Worm (Caenorhabditis elegans) whole organism, early embryonic: Measurements from ENCODE around the gene F55H2.5.

ENCODE experiments used
- F13C5.2 ChIP-seq: sonication (generic microtip); optimal IDR thresholded peaks from 2 replicates; lab custom pipeline; 2017; ENCODE audit warnings: mild to moderate bottlenecking, missing genetic modification characterization, inconsistent platforms, missing compliant biosample characterization
- tbx-37 ChIP-seq: fragments of 200-800 bp; sonication (Bioruptor generic); conservative IDR thresholded peaks from 2 replicates; pipeline ENCODE4 v1.3.6; 2022; ENCODE audit warnings: missing genetic modification reagents, missing genetic modification characterization, missing compliant biosample characterization

- no peak for TF ChIP-seq F13C5.2 (tag; lab: Kevin White, UChicago)
- no peak for TF ChIP-seq tbx-37
Observed at ce11 chrIII:9487454-9487853, 23.8 kb upstream of the F55H2.5 start.
